Fruit fly (Drosophila melanogaster) whole organism, embryonic: ENCODE results near the gene CG8925.

Experiments used
- BtbVII ChIP-seq: fragments of 200-800 bp; sonication (Bioruptor generic); optimal IDR thresholded peaks from 3 replicates; lab custom pipeline; 2017; ENCODE audit warnings: missing biosample characterization, mild to moderate bottlenecking, missing genetic modification characterization
- CG10979 ChIP-seq: fragments of 200-800 bp; sonication (Bioruptor generic); optimal IDR thresholded peaks from 2 replicates; lab custom pipeline; 2018; ENCODE audit warnings: missing biosample characterization, mild to moderate bottlenecking, missing genetic modification characterization, moderate library complexity
- CG11085 ChIP-seq: fragments of 200-800 bp; sonication (Bioruptor generic); IDR thresholded peaks from 2 replicates; pipeline ENCODE4 v1.3.6; 2022; ENCODE audit warnings: missing biosample characterization, missing genetic modification characterization
- CG12659 ChIP-seq: fragments of 200-800 bp; sonication (Bioruptor generic); optimal IDR thresholded peaks from 3 replicates; lab custom pipeline; 2017; ENCODE audit warnings: mild to moderate bottlenecking, missing biosample characterization, missing genetic modification reagents, missing genetic modification characterization
- CG13123 ChIP-seq: fragments of 200-800 bp; sonication (Bioruptor generic); optimal IDR thresholded peaks from 2 replicates; lab custom pipeline; 2016; ENCODE audit warnings: missing biosample characterization, missing genetic modification characterization
- CG14965 ChIP-seq: fragments of 200-800 bp; sonication (Bioruptor generic); optimal IDR thresholded peaks from 2 replicates; lab custom pipeline; 2016; ENCODE audit warnings: missing biosample characterization, missing genetic modification characterization, borderline replicate concordance
- CG15601 ChIP-seq: fragments of 200-800 bp; sonication (Bioruptor generic); optimal IDR thresholded peaks from 3 replicates; lab custom pipeline; 2019; ENCODE audit warnings: missing biosample characterization, mild to moderate bottlenecking, missing genetic modification characterization, moderate library complexity
- CG16813 ChIP-seq: fragments of 200-800 bp; sonication (Bioruptor generic); IDR thresholded peaks from 3 replicates; pipeline ENCODE4 v1.3.6; 2022; ENCODE audit warnings: missing biosample characterization, missing genetic modification characterization; ENCODE audit not compliant: partially characterized antibody
- CG1832 ChIP-seq: fragments of 200-800 bp; sonication (Bioruptor generic); optimal IDR thresholded peaks from 2 replicates; lab custom pipeline; 2017; ENCODE audit warnings: missing biosample characterization, mild to moderate bottlenecking, missing genetic modification characterization, inconsistent platforms
- CG33557 ChIP-seq: fragments of 200-800 bp; sonication (Bioruptor generic); optimal IDR thresholded peaks from 2 replicates; lab custom pipeline; 2019; ENCODE audit warnings: missing biosample characterization, mild to moderate bottlenecking, missing genetic modification characterization, moderate library complexity
- CG34376 ChIP-seq: fragments of 200-800 bp; sonication (Bioruptor generic); optimal IDR thresholded peaks from 2 replicates; lab custom pipeline; 2018; ENCODE audit warnings: missing biosample characterization, mild to moderate bottlenecking, missing genetic modification characterization
- CG34422 ChIP-seq: fragments of 200-800 bp; sonication (Bioruptor generic); IDR thresholded peaks from 3 replicates; pipeline ENCODE4 v1.3.6; 2022; ENCODE audit warnings: missing biosample characterization, missing genetic modification characterization
- CG4360 ChIP-seq: fragments of 200-800 bp; sonication (Bioruptor generic); IDR thresholded peaks from 2 replicates; pipeline ENCODE4 v1.3.6; 2022; ENCODE audit warnings: missing biosample characterization, missing genetic modification characterization
- CG4707 ChIP-seq: fragments of 200-800 bp; sonication (Bioruptor generic); optimal IDR thresholded peaks from 2 replicates; lab custom pipeline; 2018; ENCODE audit warnings: missing biosample characterization, mild to moderate bottlenecking, missing genetic modification characterization, moderate library complexity
- CG5180 ChIP-seq: fragments of 200-800 bp; sonication (Bioruptor generic); optimal IDR thresholded peaks from 3 replicates; lab custom pipeline; 2017; ENCODE audit warnings: missing biosample characterization, missing genetic modification characterization, mild to moderate bottlenecking, moderate library complexity, missing genetic modification reagents
- CG6654 ChIP-seq: fragments of 200-800 bp; sonication (Bioruptor generic); optimal IDR thresholded peaks from 2 replicates; lab custom pipeline; 2017; ENCODE audit warnings: missing biosample characterization, mild to moderate bottlenecking, missing genetic modification characterization
- CG6683 ChIP-seq: fragments of 200-800 bp; sonication (Bioruptor generic); optimal IDR thresholded peaks from 2 replicates; lab custom pipeline; 2017; ENCODE audit warnings: missing biosample characterization, mild to moderate bottlenecking, missing genetic modification characterization, missing genetic modification reagents
- CG6689 ChIP-seq: fragments of 200-800 bp; sonication (Bioruptor generic); IDR thresholded peaks from 2 replicates; pipeline ENCODE4 v1.3.6; 2022; ENCODE audit warnings: missing biosample characterization, missing genetic modification characterization
- CG7987 ChIP-seq: fragments of 200-800 bp; sonication (Bioruptor generic); optimal IDR thresholded peaks from 2 replicates; lab custom pipeline; 2018; ENCODE audit warnings: missing biosample characterization, mild to moderate bottlenecking, missing genetic modification characterization, moderate library complexity
- CG8281 ChIP-seq: fragments of 200-800 bp; sonication (Bioruptor generic); optimal IDR thresholded peaks from 2 replicates; lab custom pipeline; 2018; ENCODE audit warnings: missing biosample characterization, mild to moderate bottlenecking, missing genetic modification characterization, moderate library complexity
- CG8290 ChIP-seq, 3 experiments: fragments of 200-800 bp; sonication (Bioruptor generic); optimal IDR thresholded peaks; 2 replicates each; lab custom pipeline; 2016 to 2019; ENCODE audit warnings: missing biosample characterization in 3 of 3, missing genetic modification characterization in 3 of 3, mild to moderate bottlenecking in 2 of 3, moderate library complexity in 1 of 3
- CG9609 ChIP-seq: fragments of 200-800 bp; sonication (Bioruptor generic); optimal IDR thresholded peaks from 3 replicates; lab custom pipeline; 2016; ENCODE audit warnings: missing biosample characterization, missing genetic modification characterization
- Chrac-16 ChIP-seq: fragments of 200-800 bp; sonication (Bioruptor generic); optimal IDR thresholded peaks from 3 replicates; lab custom pipeline; 2016; ENCODE audit warnings: missing biosample characterization, missing genetic modification characterization
- GATAe ChIP-seq: fragments of 200-800 bp; sonication (Bioruptor generic); conservative IDR thresholded peaks from 2 replicates; pipeline ENCODE4 v1.3.6; 2022; ENCODE audit warnings: missing biosample characterization, missing genetic modification characterization
- Hr39 ChIP-seq: fragments of >200 bp; optimal IDR thresholded peaks from 2 replicates; lab custom pipeline; 2017
- Lhr ChIP-seq: fragments of 200-800 bp; sonication (Bioruptor generic); optimal IDR thresholded peaks from 3 replicates; lab custom pipeline; 2017; ENCODE audit warnings: mild to moderate bottlenecking, missing biosample characterization, missing genetic modification reagents, missing genetic modification characterization
- Lim3 ChIP-seq: fragments of 200-800 bp; sonication (Bioruptor generic); IDR thresholded peaks from 2 replicates; pipeline ENCODE4 v1.3.6; 2022; ENCODE audit warnings: missing biosample characterization, missing genetic modification characterization
- Max ChIP-seq: fragments of 200-800 bp; sonication (Bioruptor generic); optimal IDR thresholded peaks from 2 replicates; lab custom pipeline; 2016; ENCODE audit warnings: missing biosample characterization, mild to moderate bottlenecking, missing genetic modification characterization
- Mrtf ChIP-seq: fragments of 200-800 bp; sonication (Bioruptor generic); IDR thresholded peaks from 3 replicates; pipeline ENCODE4 v1.3.6; 2022; ENCODE audit warnings: missing biosample characterization, missing genetic modification characterization
- NK7.1 ChIP-seq: fragments of 200-800 bp; sonication (Bioruptor generic); optimal IDR thresholded peaks from 3 replicates; lab custom pipeline; 2016; ENCODE audit warnings: missing biosample characterization, missing genetic modification characterization
- Opbp ChIP-seq: fragments of 200-800 bp; sonication (Bioruptor generic); IDR thresholded peaks from 3 replicates; pipeline ENCODE4 v1.3.6; 2022; ENCODE audit warnings: missing biosample characterization, missing genetic modification characterization; ENCODE audit not compliant: partially characterized antibody
- Ravus ChIP-seq: fragments of 200-800 bp; sonication (Bioruptor generic); IDR thresholded peaks from 2 replicates; pipeline ENCODE4 v1.3.6; 2022; ENCODE audit warnings: missing biosample characterization, missing genetic modification characterization
- Vsx1 ChIP-seq: fragments of 200-800 bp; sonication (Bioruptor generic); optimal IDR thresholded peaks from 2 replicates; lab custom pipeline; 2017; ENCODE audit warnings: missing biosample characterization, mild to moderate bottlenecking, missing genetic modification characterization, missing genetic modification reagents
- fu2 ChIP-seq: fragments of 200-800 bp; sonication (Bioruptor generic); optimal IDR thresholded peaks from 2 replicates; lab custom pipeline; 2016; ENCODE audit warnings: missing biosample characterization, missing genetic modification characterization
- gcm2 ChIP-seq: fragments of 200-800 bp; sonication (Bioruptor generic); optimal IDR thresholded peaks from 2 replicates; lab custom pipeline; 2016; ENCODE audit warnings: missing biosample characterization, missing genetic modification characterization
- grn ChIP-seq: fragments of 200-800 bp; sonication (Bioruptor generic); optimal IDR thresholded peaks from 3 replicates; lab custom pipeline; 2017; ENCODE audit warnings: missing biosample characterization, missing genetic modification characterization
- jing ChIP-seq: fragments of 200-800 bp; sonication (Bioruptor generic); optimal IDR thresholded peaks from 2 replicates; lab custom pipeline; 2018; ENCODE audit warnings: missing biosample characterization, mild to moderate bottlenecking, missing genetic modification characterization
- odd ChIP-seq: fragments of 200-800 bp; sonication (Bioruptor generic); optimal IDR thresholded peaks from 2 replicates; lab custom pipeline; 2017; ENCODE audit warnings: missing biosample characterization, mild to moderate bottlenecking, missing genetic modification characterization
- pan ChIP-seq, 4 experiments: fragments of >200 bp in 3 of 4; fragments of 200-800 bp in 1 of 4; sonication (Bioruptor generic) in 1 of 4; optimal IDR thresholded peaks in 3 of 4; IDR thresholded peaks in 1 of 4; 2 replicates each; pipeline versions ENCODE4 v1.3.6 to Lab custom; 2017 to 2022; ENCODE audit warnings: missing biosample characterization in 2 of 4, missing genetic modification characterization in 2 of 4, mixed read lengths in 1 of 4
- pum ChIP-seq: fragments of 200-800 bp; sonication (Bioruptor generic); optimal IDR thresholded peaks from 2 replicates; lab custom pipeline; 2016; ENCODE audit warnings: missing biosample characterization, missing genetic modification characterization
- sens-2 ChIP-seq: fragments of 200-800 bp; sonication (Bioruptor generic); IDR thresholded peaks from 2 replicates; pipeline ENCODE4 v1.3.6; 2022; ENCODE audit warnings: missing biosample characterization, missing genetic modification characterization
- sob ChIP-seq: fragments of 200-800 bp; sonication (Bioruptor generic); IDR thresholded peaks from 2 replicates; pipeline ENCODE4 v1.3.6; 2022; ENCODE audit warnings: missing biosample characterization, missing genetic modification characterization
- ssp ChIP-seq: fragments of 200-800 bp; sonication (Bioruptor generic); IDR thresholded peaks from 2 replicates; pipeline ENCODE4 v1.3.6; 2022; ENCODE audit warnings: missing biosample characterization, missing genetic modification characterization
- sug ChIP-seq: fragments of 200-800 bp; optimal IDR thresholded peaks from 2 replicates; lab custom pipeline; 2019; ENCODE audit warnings: missing biosample characterization, mild to moderate bottlenecking, missing genetic modification characterization, moderate library complexity
- tx ChIP-seq: fragments of 200-800 bp; sonication (Bioruptor generic); optimal IDR thresholded peaks from 2 replicates; lab custom pipeline; 2016; ENCODE audit warnings: missing biosample characterization, missing genetic modification characterization
- vfl ChIP-seq: fragments of 200-800 bp; sonication (Bioruptor generic); optimal IDR thresholded peaks from 2 replicates; lab custom pipeline; 2016; ENCODE audit warnings: missing biosample characterization, missing genetic modification characterization
- zfh1 ChIP-seq: fragments of 200-800 bp; sonication (Bioruptor generic); IDR thresholded peaks from 3 replicates; pipeline ENCODE4 v1.3.6; 2022; ENCODE audit warnings: missing biosample characterization, missing genetic modification characterization

Gene CG8925

DNA sequence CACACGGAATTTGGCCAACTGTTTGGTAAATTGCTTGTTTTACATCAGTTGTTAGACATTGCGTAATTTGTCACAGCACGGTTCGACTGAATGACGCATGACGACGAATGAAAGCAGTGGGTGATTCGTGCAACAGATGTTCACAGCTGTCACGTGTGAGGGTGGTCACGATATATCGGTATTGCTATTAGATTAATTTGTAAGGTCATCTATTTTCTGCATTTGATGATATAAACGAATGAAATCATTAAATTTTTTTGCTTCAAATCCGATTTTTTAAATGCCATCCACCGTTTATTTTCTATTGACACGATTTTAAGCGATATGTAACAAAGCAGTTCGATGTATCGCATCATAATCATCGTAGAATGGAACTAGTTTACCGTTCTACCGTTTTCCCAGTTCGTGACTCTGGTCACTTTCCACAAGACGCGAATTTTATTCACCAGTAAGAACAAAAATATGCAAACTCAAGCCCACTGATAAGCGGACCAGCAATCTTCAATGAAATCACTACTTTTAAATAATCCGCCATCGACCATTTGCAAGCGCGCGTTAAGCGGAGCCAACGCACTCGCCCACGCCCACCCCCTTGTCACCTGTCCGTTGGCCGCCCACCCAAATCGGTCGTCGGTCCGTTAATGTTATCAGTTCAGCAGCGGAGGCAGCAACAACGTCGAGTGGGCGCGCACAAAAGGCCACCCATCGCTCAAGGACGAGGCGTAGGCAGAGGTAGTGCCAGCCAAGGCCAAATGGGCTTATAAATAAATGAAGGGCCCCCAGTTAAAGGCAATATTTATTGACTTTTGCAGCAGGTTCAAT is 24.9 kb upstream of the CG8925 start, which contains the start of the genes Mic26-27 and CG5916 (continued):
- peak; percentile 11 for TF ChIP-seq CG6654 (GFP tag; lab: Kevin White, UChicago)
- TF ChIP-seq Lhr (GFP tag; lab: Kevin White, UChicago), result peak; percentile 76
- TF ChIP-seq pan (optimal IDR thresholded peaks at IDR 0.05; lab: Kevin White, UChicago), result no peak
- TF ChIP-seq pan (GFP tag; optimal IDR thresholded peaks at IDR 0.05 in 1 of 2, IDR thresholded peaks at IDR 0.05 in 1 of 2), result peak in 1 of 2 experiments; percentile 68
- TF ChIP-seq CG12659 (GFP tag; lab: Kevin White, UChicago), result peak; percentile 82
- TF ChIP-seq tx (GFP tag; lab: Kevin White, UChicago), result peak; percentile 78
- TF ChIP-seq grn, result peak; percentile 25
- peak; percentile 47 for TF ChIP-seq CG13123 (GFP tag; lab: Kevin White, UChicago)
- 0 out of 2 replicates have a peak, but pooled peaks have one; percentile 14 for TF ChIP-seq CG11085 (GFP tag; lab: Robert Waterston, UW)
- no peak for TF ChIP-seq Ravus (GFP tag; lab: Robert Waterston, UW)
- TF ChIP-seq CG8290 (GFP tag; optimal IDR thresholded peaks at IDR 0.05; lab: Kevin White, UChicago), result peak; percentile 88
- peak; percentile 38 to 74 for TF ChIP-seq CG8290 (tag; optimal IDR thresholded peaks at IDR 0.05; lab: Kevin White, UChicago)
- no peak for TF ChIP-seq CG5180 (GFP tag; lab: Kevin White, UChicago)
- TF ChIP-seq Opbp, result peak; percentile 98
- 0 out of 2 replicates have a peak, but pooled peaks have one; percentile 36 for TF ChIP-seq Lim3 (GFP tag; lab: Robert Waterston, UW)
- peak; percentile 84 for TF ChIP-seq Mrtf (GFP tag; lab: Robert Waterston, UW)
- TF ChIP-seq CG1832, result no peak
- no peak for TF ChIP-seq CG4360 (GFP tag; lab: Robert Waterston, UW)
- TF ChIP-seq fu2, result peak; percentile 90
- TF ChIP-seq CG6683 (GFP tag; lab: Kevin White, UChicago), result no peak
- TF ChIP-seq NK7.1 (GFP tag; lab: Kevin White, UChicago), result peak; percentile 28
- TF ChIP-seq Max (GFP tag; lab: Kevin White, UChicago), result peak; percentile 88
- no peak for TF ChIP-seq odd (GFP tag; lab: Kevin White, UChicago)
- TF ChIP-seq CG14965 (GFP tag; lab: Kevin White, UChicago), result peak; percentile 7
- peak; percentile 28 for TF ChIP-seq CG34376
- TF ChIP-seq CG9609 (GFP tag; lab: Kevin White, UChicago), result peak; percentile 90
- TF ChIP-seq CG34422, result peak; percentile 87
- TF ChIP-seq CG6689 (GFP tag; lab: Robert Waterston, UW), result peak; percentile 64; the same call in 1 of the 2 replicates
- TF ChIP-seq pum, result peak; percentile 78
- no peak for TF ChIP-seq Vsx1 (GFP tag; lab: Kevin White, UChicago)
- peak; percentile 76; the same call in 2 of the 3 replicates for TF ChIP-seq zfh1 (GFP tag; lab: Robert Waterston, UW)
- peak; percentile 58 for TF ChIP-seq Chrac-16 (GFP tag; lab: Kevin White, UChicago)
- TF ChIP-seq gcm2 (GFP tag; lab: Kevin White, UChicago), result peak; percentile 25
- TF ChIP-seq sens-2 (GFP tag; lab: Robert Waterston, UW), result 0 out of 2 replicates have a peak, but pooled peaks have one; percentile 14
- TF ChIP-seq BtbVII (GFP tag; lab: Kevin White, UChicago), result no peak
- no peak for TF ChIP-seq CG4707
- peak; percentile 93 for TF ChIP-seq CG10979
- TF ChIP-seq vfl (GFP tag; lab: Kevin White, UChicago), result peak; percentile 64
- TF ChIP-seq CG8281 (tag; lab: Kevin White, UChicago), result no peak
- peak; percentile 43 for TF ChIP-seq CG33557
- TF ChIP-seq CG16813, result peak; percentile 100
- peak; percentile 91 for TF ChIP-seq sob (GFP tag; lab: Robert Waterston, UW)
- TF ChIP-seq GATAe (GFP tag; lab: Robert Waterston, UW), result no peak; the same call in 1 of the 2 replicates
- peak; percentile 61 for TF ChIP-seq jing (GFP tag; lab: Kevin White, UChicago)
- TF ChIP-seq sug (tag; lab: Kevin White, UChicago), result no peak
- TF ChIP-seq CG15601 (tag; lab: Kevin White, UChicago), result peak; percentile 71
- TF ChIP-seq Hr39 (lab: Kevin White, UChicago), result no peak
- TF ChIP-seq CG7987, result peak; percentile 25
- TF ChIP-seq ssp (GFP tag; lab: Robert Waterston, UW), result peak; percentile 88
